Worm (Caenorhabditis elegans): ENCODE data around the gene Y53C12A.10.
A peak's percentile ranks its signal among the peaks of the same experiment; 100 is the strongest.

Gene Y53C12A.10

ce11 chrII:9738820-9739219, 34.2 kb upstream of the Y53C12A.10 start (continued):
- no peak for TF ChIP-seq ceh-27 (GFP tag; optimal IDR thresholded peaks at IDR 0.05)
- TF ChIP-seq ekl-4 (GFP tag; IDR thresholded peaks at IDR 0.05) = no peak
- no peak for TF ChIP-seq unc-130 (GFP tag; optimal IDR thresholded peaks at IDR 0.05)
- peak; percentile 23 for TF ChIP-seq atf-7 (tag; optimal IDR thresholded peaks at IDR 0.05)
- no peak for TF ChIP-seq egl-44 (GFP tag; IDR thresholded peaks at IDR 0.05)
- no peak for TF ChIP-seq aptf-2 (GFP tag; conservative IDR thresholded peaks at IDR 0.05)
- no peak for TF ChIP-seq ztf-18 (tag; optimal IDR thresholded peaks at IDR 0.05)
- TF ChIP-seq Y95B8A.8 (GFP tag; IDR thresholded peaks at IDR 0.05) = 0 out of 2 replicates have a peak, but pooled peaks have one; percentile 34
- TF ChIP-seq madf-8 (GFP tag; conservative IDR thresholded peaks at IDR 0.05) = no peak
- TF ChIP-seq aptf-3 (GFP tag; IDR thresholded peaks at IDR 0.05) = 0 out of 2 replicates have a peak, but pooled peaks have one; percentile 42
- TF ChIP-seq T07F8.4 (tag; optimal IDR thresholded peaks at IDR 0.05) = no peak
- TF ChIP-seq Y56A3A.18 (GFP tag; IDR thresholded peaks at IDR 0.05) = 0 out of 2 replicates have a peak, but pooled peaks have one; percentile 40
- no peak for TF ChIP-seq bed-2 (GFP tag; IDR thresholded peaks at IDR 0.05)
- TF ChIP-seq ccch-3 (GFP tag; optimal IDR thresholded peaks at IDR 0.05) = no peak
- TF ChIP-seq B0035.1 (tag; optimal IDR thresholded peaks at IDR 0.05) = no peak
- TF ChIP-seq ztf-22 (GFP tag; optimal IDR thresholded peaks at IDR 0.05) = no peak
- peak; percentile 67 for TF ChIP-seq chd-7 (tag; optimal IDR thresholded peaks at IDR 0.05)
- TF ChIP-seq cebp-1 (GFP tag; IDR thresholded peaks at IDR 0.05) = 0 out of 2 replicates have a peak, but pooled peaks have one; percentile 24
- peak; percentile 69 for TF ChIP-seq cebp-1 (tag; optimal IDR thresholded peaks at IDR 0.05)
- peak; percentile 34 for TF ChIP-seq nhr-90 (tag; optimal IDR thresholded peaks at IDR 0.05)
- no peak for TF ChIP-seq zfh-2 (GFP tag; conservative IDR thresholded peaks at IDR 0.05)
- TF ChIP-seq ztf-3 (GFP tag; optimal IDR thresholded peaks at IDR 0.05) = no peak
- TF ChIP-seq hmg-1.2 (GFP tag; IDR thresholded peaks at IDR 0.05) = peak; percentile 35; the same call in 1 of the 2 replicates
- no peak for TF ChIP-seq lag-1 (GFP tag; IDR thresholded peaks at IDR 0.05)
- TF ChIP-seq F52B5.7 (tag; optimal IDR thresholded peaks at IDR 0.05) = no peak
- no peak for TF ChIP-seq ztf-26 (tag; optimal IDR thresholded peaks at IDR 0.05)
- no peak for TF ChIP-seq ZK185.1 (tag; optimal IDR thresholded peaks at IDR 0.05; ENCODE audit: poor library complexity, severe bottlenecking)
- no peak for TF ChIP-seq hrde-1 (tag; optimal IDR thresholded peaks at IDR 0.05; ENCODE audit: borderline replicate concordance)
- no peak for TF ChIP-seq sea-2 (GFP tag; IDR thresholded peaks at IDR 0.05)
- no peak for TF ChIP-seq D2030.7 (GFP tag; IDR thresholded peaks at IDR 0.05)
- TF ChIP-seq pha-4 (tag; optimal IDR thresholded peaks at IDR 0.05) = peak; percentile 56
- TF ChIP-seq lin-54 (GFP tag; optimal IDR thresholded peaks at IDR 0.05) = no peak
- TF ChIP-seq zim-3 (tag; optimal IDR thresholded peaks at IDR 0.05) = peak; percentile 30
- no peak for TF ChIP-seq T26A5.8 (tag; optimal IDR thresholded peaks at IDR 0.05)
- TF ChIP-seq C17E4.6 (GFP tag; IDR thresholded peaks at IDR 0.05) = no peak
- peak; percentile 70 for TF ChIP-seq attf-5 (GFP tag; optimal IDR thresholded peaks at IDR 0.05)
- no peak for TF ChIP-seq gei-17 (GFP tag; optimal IDR thresholded peaks at IDR 0.05)
- TF ChIP-seq madf-6 (GFP tag; IDR thresholded peaks at IDR 0.05) = no peak
- TF ChIP-seq F33H1.4 (GFP tag; IDR thresholded peaks at IDR 0.05) = peak; percentile 29; the same call in 1 of the 2 replicates
- no peak for TF ChIP-seq repo-1 (tag; optimal IDR thresholded peaks at IDR 0.05)
- no peak for TF ChIP-seq lin-26 (GFP tag; IDR thresholded peaks at IDR 0.05)
- no peak for TF ChIP-seq nhr-120 (GFP tag; IDR thresholded peaks at IDR 0.05)
- no peak for TF ChIP-seq dpl-1 (GFP tag; optimal IDR thresholded peaks at IDR 0.05)
- TF ChIP-seq F10E7.11 (tag; optimal IDR thresholded peaks at IDR 0.05) = no peak
- no peak for TF ChIP-seq die-1 (tag; optimal IDR thresholded peaks at IDR 0.05)
- no peak for TF ChIP-seq hlh-12 (tag; optimal IDR thresholded peaks at IDR 0.05)
- TF ChIP-seq ceh-58 (GFP tag; IDR thresholded peaks at IDR 0.05) = no peak
- no peak for TF ChIP-seq F49E8.2 (tag; optimal IDR thresholded peaks at IDR 0.05; ENCODE audit: insufficient read depth)
- no peak for TF ChIP-seq hsf-1 (GFP tag; IDR thresholded peaks at IDR 0.05)
- TF ChIP-seq dpff-1 (tag; optimal IDR thresholded peaks at IDR 0.05) = no peak

Measured in whole organism, young adult.